Fruit fly (Drosophila melanogaster) whole organism, pupa: ENCODE measurements around the gene CG14115.

Source experiments
- CG10348 ChIP-seq: fragments of 200-800 bp; sonication (Bioruptor generic); IDR thresholded peaks from 2 replicates; pipeline ENCODE4 v1.3.6; 2022; ENCODE audit warnings: missing biosample characterization, missing genetic modification characterization
- CG12605 ChIP-seq: fragments of 200-800 bp; sonication (Bioruptor generic); IDR thresholded peaks from 2 replicates; pipeline ENCODE4 v1.3.6; 2022; ENCODE audit warnings: missing biosample characterization, missing genetic modification characterization
- CG17806 ChIP-seq: fragments of 200-800 bp; sonication (Bioruptor generic); optimal IDR thresholded peaks from 2 replicates; lab custom pipeline; 2018; ENCODE audit warnings: missing biosample characterization, mild to moderate bottlenecking, missing genetic modification characterization, moderate library complexity
- CG32121 ChIP-seq: fragments of 200-800 bp; sonication (Bioruptor generic); IDR thresholded peaks from 2 replicates; pipeline ENCODE4 v1.3.6; 2022; ENCODE audit warnings: missing biosample characterization, missing genetic modification characterization
- CG4496 ChIP-seq: fragments of 200-800 bp; sonication (Bioruptor generic); IDR thresholded peaks from 3 replicates; pipeline ENCODE4 v1.3.6; 2022; ENCODE audit warnings: missing biosample characterization, missing genetic modification characterization
- CG8159 ChIP-seq: fragments of 200-800 bp; sonication (Bioruptor generic); optimal IDR thresholded peaks from 3 replicates; lab custom pipeline; 2018; ENCODE audit warnings: missing biosample characterization, mild to moderate bottlenecking, missing genetic modification characterization, moderate library complexity
- CG9948 ChIP-seq: fragments of 200-800 bp; sonication (Bioruptor generic); optimal IDR thresholded peaks from 2 replicates; lab custom pipeline; 2018; ENCODE audit warnings: missing biosample characterization, mild to moderate bottlenecking, missing genetic modification characterization, moderate library complexity
- D1 ChIP-seq: fragments of 200-800 bp; sonication (Bioruptor generic); optimal IDR thresholded peaks from 2 replicates; lab custom pipeline; 2018; ENCODE audit warnings: missing biosample characterization, mild to moderate bottlenecking, missing genetic modification characterization, moderate library complexity
- EcR ChIP-seq: fragments of 200-800 bp; sonication (Bioruptor generic); optimal IDR thresholded peaks from 3 replicates; lab custom pipeline; 2019; ENCODE audit warnings: missing biosample characterization, missing genetic modification characterization, mild to moderate bottlenecking, moderate library complexity, missing genetic modification reagents
- Ets98B ChIP-seq: fragments of 200-800 bp; sonication (Bioruptor generic); IDR thresholded peaks from 2 replicates; pipeline ENCODE4 v1.3.6; 2022; ENCODE audit warnings: missing biosample characterization, missing genetic modification characterization
- Pif1A ChIP-seq: fragments of 200-800 bp; sonication (Bioruptor generic); optimal IDR thresholded peaks from 3 replicates; lab custom pipeline; 2016; ENCODE audit warnings: missing biosample characterization, missing genetic modification characterization
- Pif1B ChIP-seq: fragments of 200-800 bp; sonication (Bioruptor generic); optimal IDR thresholded peaks from 3 replicates; lab custom pipeline; 2016; ENCODE audit warnings: missing biosample characterization, missing genetic modification characterization
- fd96Ca ChIP-seq: fragments of 200-800 bp; sonication (Bioruptor generic); IDR thresholded peaks from 3 replicates; pipeline ENCODE4 v1.3.6; 2022; ENCODE audit warnings: missing biosample characterization, missing genetic modification characterization
- rn ChIP-seq: fragments of 200-800 bp; sonication (Bioruptor generic); IDR thresholded peaks from 2 replicates; pipeline ENCODE4 v1.3.6; 2022; ENCODE audit warnings: missing biosample characterization, missing genetic modification characterization

DNA sequence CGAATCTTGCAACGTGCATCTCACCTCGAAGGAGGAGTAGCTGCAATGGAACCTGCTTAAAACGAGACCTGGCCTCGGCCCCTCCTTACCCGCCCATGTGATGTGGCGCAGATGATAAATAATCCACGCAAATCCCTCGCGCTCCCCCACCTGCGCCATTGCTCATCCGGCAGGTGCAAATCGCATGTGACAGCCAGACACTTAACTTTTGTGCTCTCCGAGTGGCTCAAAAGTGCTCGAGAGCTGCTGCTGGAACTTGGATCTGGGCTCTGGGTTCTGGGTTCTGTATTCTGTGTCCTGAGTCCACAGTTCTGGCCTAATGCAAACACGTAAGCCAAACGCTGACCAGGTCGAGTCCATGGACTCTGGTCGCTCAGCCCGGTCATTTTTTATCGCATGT lies 39.2 kb upstream of the CG14115 start:
- TF ChIP-seq Pif1B (GFP tag; lab: Kevin White, UChicago), result no peak
- no peak for TF ChIP-seq CG17806 (tag; lab: Kevin White, UChicago)
- TF ChIP-seq fd96Ca, result no peak
- no peak for TF ChIP-seq Pif1A
- TF ChIP-seq CG4496 (GFP tag; lab: Robert Waterston, UW), result no peak
- no peak for TF ChIP-seq CG9948 (tag; lab: Kevin White, UChicago)
- TF ChIP-seq EcR, result no peak
- TF ChIP-seq CG10348, result no peak
- TF ChIP-seq CG8159 (tag; lab: Kevin White, UChicago), result no peak
- TF ChIP-seq rn (GFP tag; lab: Robert Waterston, UW), result no peak
- TF ChIP-seq CG12605, result no peak
- no peak for TF ChIP-seq CG32121 (GFP tag; lab: Robert Waterston, UW)
- no peak for TF ChIP-seq Ets98B (GFP tag; lab: Robert Waterston, UW)
- TF ChIP-seq D1 (tag; lab: Kevin White, UChicago), result no peak
